Fruit fly (Drosophila melanogaster): ENCODE results near the gene RpL36A.
A peak's percentile ranks its signal among the peaks of the same experiment; 100 is the strongest.

RpL36A gene

DNA sequence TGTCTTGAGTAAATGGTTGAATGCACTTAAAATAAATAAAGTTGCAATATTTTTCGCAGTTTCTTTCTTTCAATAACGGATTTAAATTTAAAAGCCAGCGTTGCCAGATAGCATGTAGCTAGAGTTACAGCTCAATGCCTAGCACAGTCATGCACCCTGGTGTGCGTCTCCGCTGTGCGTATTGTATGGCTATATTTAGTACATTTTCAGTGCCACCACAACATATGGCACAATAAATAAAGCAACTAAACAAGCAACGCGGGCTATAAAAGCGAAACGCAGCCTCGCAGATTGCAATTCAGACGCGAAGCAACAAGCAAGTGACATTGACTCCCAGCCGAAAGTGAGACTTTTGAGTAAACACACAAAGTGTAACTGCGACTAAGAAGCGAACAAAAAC lies 44.1 kb downstream of the RpL36A start, which contains the start of gene Sirup (continued):
- TF ChIP-seq TFAM (GFP tag; optimal IDR thresholded peaks at IDR 0.05) (no peak), CG30020 (tag; optimal IDR thresholded peaks at IDR 0.05) (peak; percentile 0), bcd (GFP tag; optimal IDR thresholded peaks at IDR 0.05) (peak; percentile 36), CG16863 (GFP tag; optimal IDR thresholded peaks at IDR 0.05) (no peak), Max (GFP tag; optimal IDR thresholded peaks at IDR 0.05) (no peak), CG11504 (tag; optimal IDR thresholded peaks at IDR 0.05) (peak; percentile 44), Pdp1 (GFP tag; optimal IDR thresholded peaks at IDR 0.05) (peak in 1 of 2 experiments; percentile 74), HLH54F (GFP tag; optimal IDR thresholded peaks at IDR 0.05) (no peak), vfl (GFP tag; optimal IDR thresholded peaks at IDR 0.05) (no peak), slbo (GFP tag; IDR thresholded peaks at IDR 0.05) (0 out of 2 replicates have a peak, but pooled peaks have one; percentile 37), trh (GFP tag; optimal IDR thresholded peaks at IDR 0.05) (no peak), Vsx1 (GFP tag; optimal IDR thresholded peaks at IDR 0.05) (no peak), B-H1 (GFP tag; IDR thresholded peaks at IDR 0.05) (no peak), CG18619 (GFP tag; optimal IDR thresholded peaks at IDR 0.05) (no peak), CG6791 (GFP tag; IDR thresholded peaks at IDR 0.05; ENCODE audit: partially characterized antibody) (peak; percentile 63; the same call in 2 of the 3 replicates), CG4404 (GFP tag; IDR thresholded peaks at IDR 0.05) (no peak), Oli (tag; optimal IDR thresholded peaks at IDR 0.05) (no peak), CG4282 (GFP tag; optimal IDR thresholded peaks at IDR 0.05) (no peak), scrt (GFP tag; optimal IDR thresholded peaks at IDR 0.05) (no peak), CG33213 (GFP tag; optimal IDR thresholded peaks at IDR 0.05) (peak; percentile 62), esg (GFP tag; conservative IDR thresholded peaks at IDR 0.05) (no peak), H15 (GFP tag; IDR thresholded peaks at IDR 0.05) (no peak), CG13287 (GFP tag; IDR thresholded peaks at IDR 0.05; ENCODE audit: partially characterized antibody) (peak; percentile 59), gsb-n (tag; optimal IDR thresholded peaks at IDR 0.05) (no peak), CG3407 (GFP tag; optimal IDR thresholded peaks at IDR 0.05) (no peak), CG10462 (GFP tag; optimal IDR thresholded peaks at IDR 0.05) (no peak), CG7372 (GFP tag; IDR thresholded peaks at IDR 0.05) (peak; percentile 40; the same call in 1 of the 2 replicates), CG1832 (GFP tag; optimal IDR thresholded peaks at IDR 0.05) (no peak), yki (optimal IDR thresholded peaks at IDR 0.05) (no peak), Kr (GFP tag; optimal IDR thresholded peaks at IDR 0.05) (no peak), stc (GFP tag; IDR thresholded peaks at IDR 0.05) (no peak), Sin3A (optimal IDR thresholded peaks at IDR 0.05) (peak; percentile 55), twi (tag; optimal IDR thresholded peaks at IDR 0.05) (peak; percentile 83), C15 (GFP tag; IDR thresholded peaks at IDR 0.05) (no peak), cato (GFP tag; optimal IDR thresholded peaks at IDR 0.05; ENCODE audit: borderline replicate concordance) (no peak), Usf (GFP tag; optimal IDR thresholded peaks at IDR 0.05) (no peak), Sry-δ (GFP tag; optimal IDR thresholded peaks at IDR 0.05) (peak; percentile 60), ewg (GFP tag; optimal IDR thresholded peaks at IDR 0.05) (no peak), eve (GFP tag; optimal IDR thresholded peaks at IDR 0.05) (no peak), CG32767 (GFP tag; IDR thresholded peaks at IDR 0.05) (no peak), CoRest (tag; optimal IDR thresholded peaks at IDR 0.05) (peak; percentile 32), Spps (tag; optimal IDR thresholded peaks at IDR 0.05) (no peak), CG14710 (tag; optimal IDR thresholded peaks at IDR 0.05) (peak; percentile 89), NK7.1 (GFP tag; optimal IDR thresholded peaks at IDR 0.05) (no peak), lilli (GFP tag; optimal IDR thresholded peaks at IDR 0.05) (no peak), CG8478 (optimal IDR thresholded peaks at IDR 0.05) (peak; percentile 18), Bteb2 (GFP tag; optimal IDR thresholded peaks at IDR 0.05) (no peak), ase (GFP tag; IDR thresholded peaks at IDR 0.05) (no peak), YL-1 (GFP tag; optimal IDR thresholded peaks at IDR 0.05) (peak; percentile 9), Poxn (GFP tag; IDR thresholded peaks at IDR 0.05) (no peak), prd (optimal IDR thresholded peaks at IDR 0.05) (no peak), prd (GFP tag; IDR thresholded peaks at IDR 0.05) (peak; percentile 19; the same call in 1 of the 3 replicates), CG15073 (GFP tag; optimal IDR thresholded peaks at IDR 0.05) (no peak)
